Worm (Caenorhabditis elegans): ENCODE data around the gene F46B6.9.

Gene F46B6.9

ce11 chrV:9796562-9796961, at the start of gene F46B6.9:
TSS of gene F46B6.9 (plus strand) at chrV:9796862.
- TF ChIP-seq dao-5 (tag; optimal IDR thresholded peaks at IDR 0.05) (no peak), him-1 (tag; optimal IDR thresholded peaks at IDR 0.05) (no peak), W03F9.2 (tag; optimal IDR thresholded peaks at IDR 0.05) (no peak)

ce11 chrV:9750308-9750707, 46.4 kb upstream of the F46B6.9 start, which contains the start of gene F58E6.4:
TSS of gene F58E6.4 (minus strand) at chrV:9750408.
- TF ChIP-seq W03F9.2 (tag; optimal IDR thresholded peaks at IDR 0.05) (no peak), dao-5 (tag; optimal IDR thresholded peaks at IDR 0.05) (no peak), him-1 (tag; optimal IDR thresholded peaks at IDR 0.05) (no peak)

- no peak for TF ChIP-seq dao-5 (tag; optimal IDR thresholded peaks at IDR 0.05)
- no peak for TF ChIP-seq him-1 (tag; optimal IDR thresholded peaks at IDR 0.05)
- no peak for TF ChIP-seq W03F9.2 (tag; optimal IDR thresholded peaks at IDR 0.05)
Measured at ce11 chrV:9752918-9753317, 43.7 kb upstream of the F46B6.9 start, which contains the start of gene F58E6.6. TSS of gene F58E6.6 (minus strand) at chrV:9753018.

- TF ChIP-seq W03F9.2 (tag; optimal IDR thresholded peaks at IDR 0.05) (no peak), him-1 (tag; optimal IDR thresholded peaks at IDR 0.05) (no peak), dao-5 (tag; optimal IDR thresholded peaks at IDR 0.05) (no peak)
Measured at ce11 chrV:9753554-9753953, 43.1 kb upstream of the F46B6.9 start.

ce11 chrV:9754459-9754858, 42.2 kb upstream of the F46B6.9 start, which contains the start of gene F58E6.5:
TSS of gene F58E6.5 (minus strand) at chrV:9754559.
- no peak for TF ChIP-seq him-1 (tag; optimal IDR thresholded peaks at IDR 0.05)
- TF ChIP-seq W03F9.2 (tag; optimal IDR thresholded peaks at IDR 0.05), result no peak
- no peak for TF ChIP-seq dao-5 (tag; optimal IDR thresholded peaks at IDR 0.05)

ce11 chrV:9755725-9756124, 40.9 kb upstream of the F46B6.9 start, which contains the start of gene F58E6.8:
TSS of gene F58E6.8 (minus strand) at chrV:9755825.
- TF ChIP-seq W03F9.2 (tag; optimal IDR thresholded peaks at IDR 0.05), result no peak
- no peak for TF ChIP-seq dao-5 (tag; optimal IDR thresholded peaks at IDR 0.05)
- TF ChIP-seq him-1 (tag; optimal IDR thresholded peaks at IDR 0.05), result no peak

ce11 chrV:9756242-9756641, 40.4 kb upstream of the F46B6.9 start, which contains the start of gene hrg-3:
TSS of gene hrg-3 (plus strand) at chrV:9756468.
- no peak for TF ChIP-seq him-1 (tag; optimal IDR thresholded peaks at IDR 0.05)
- TF ChIP-seq W03F9.2 (tag; optimal IDR thresholded peaks at IDR 0.05), result no peak
- no peak for TF ChIP-seq dao-5 (tag; optimal IDR thresholded peaks at IDR 0.05)

- TF ChIP-seq dao-5 (tag; optimal IDR thresholded peaks at IDR 0.05) (no peak), W03F9.2 (tag; optimal IDR thresholded peaks at IDR 0.05) (no peak), him-1 (tag; optimal IDR thresholded peaks at IDR 0.05) (no peak)
Measured at ce11 chrV:9757884-9758283, 38.8 kb upstream of the F46B6.9 start, which contains the start of gene F58E6.11. TSS of gene F58E6.11 (minus strand) at chrV:9757984.

ce11 chrV:9758437-9758836, 38.2 kb upstream of the F46B6.9 start:
- TF ChIP-seq W03F9.2 (tag; optimal IDR thresholded peaks at IDR 0.05) (no peak), him-1 (tag; optimal IDR thresholded peaks at IDR 0.05) (no peak), dao-5 (tag; optimal IDR thresholded peaks at IDR 0.05) (no peak)

- TF ChIP-seq W03F9.2 (tag; optimal IDR thresholded peaks at IDR 0.05) (no peak), him-1 (tag; optimal IDR thresholded peaks at IDR 0.05) (no peak), dao-5 (tag; optimal IDR thresholded peaks at IDR 0.05) (no peak)
Measured at ce11 chrV:9763759-9764158, 32.9 kb upstream of the F46B6.9 start.

ce11 chrV:9764552-9764951, 32.1 kb upstream of the F46B6.9 start:
- TF ChIP-seq dao-5 (tag; optimal IDR thresholded peaks at IDR 0.05) (no peak), him-1 (tag; optimal IDR thresholded peaks at IDR 0.05) (no peak), W03F9.2 (tag; optimal IDR thresholded peaks at IDR 0.05) (no peak)

- no peak for TF ChIP-seq him-1 (tag; optimal IDR thresholded peaks at IDR 0.05)
- no peak for TF ChIP-seq dao-5 (tag; optimal IDR thresholded peaks at IDR 0.05)
- no peak for TF ChIP-seq W03F9.2 (tag; optimal IDR thresholded peaks at IDR 0.05)
Measured at ce11 chrV:9765622-9766021, 31.0 kb upstream of the F46B6.9 start.

- TF ChIP-seq W03F9.2 (tag; optimal IDR thresholded peaks at IDR 0.05) (no peak), dao-5 (tag; optimal IDR thresholded peaks at IDR 0.05) (no peak), him-1 (tag; optimal IDR thresholded peaks at IDR 0.05) (no peak)
Measured at ce11 chrV:9767941-9768340, 28.7 kb upstream of the F46B6.9 start.

ce11 chrV:9768828-9769778, 27.6 kb upstream of the F46B6.9 start, which contains the start of gene unc-42:
TSS of gene unc-42 (minus strand) at chrV:9769391.
- no peak for TF ChIP-seq W03F9.2 (tag; optimal IDR thresholded peaks at IDR 0.05)
- TF ChIP-seq him-1 (tag; optimal IDR thresholded peaks at IDR 0.05), result no peak
- no peak for TF ChIP-seq dao-5 (tag; optimal IDR thresholded peaks at IDR 0.05)
